Worm (Caenorhabditis elegans): ENCODE data around the gene col-130.

DNA sequence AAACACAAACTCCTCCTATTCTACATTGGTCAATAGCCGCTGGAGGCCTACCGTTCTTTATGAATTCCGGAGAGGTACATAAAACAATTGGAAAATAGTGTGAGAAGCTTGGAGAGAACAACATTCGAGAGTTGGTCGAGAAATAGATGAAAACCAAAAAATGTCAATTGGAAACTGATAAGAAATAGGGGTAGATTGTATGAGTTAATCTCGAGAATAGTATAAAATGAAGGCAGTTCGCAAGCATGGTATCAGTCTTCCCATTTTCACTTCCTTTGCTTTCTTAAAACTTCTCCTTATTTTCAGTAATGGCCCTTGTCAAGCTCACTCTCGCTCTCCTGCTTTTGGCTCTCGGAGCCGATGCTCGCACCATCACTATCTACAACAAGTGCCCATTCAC lies 45.5 kb downstream of the col-130 start, which contains the start of gene thn-2:
- TF ChIP-seq nhr-90 (tag; optimal IDR thresholded peaks at IDR 0.05; ENCODE audit: poor library complexity), result no peak
- no peak for TF ChIP-seq nhr-20 (tag; optimal IDR thresholded peaks at IDR 0.05)
- TF ChIP-seq ztf-11 (tag; optimal IDR thresholded peaks at IDR 0.05), result no peak
- no peak for TF ChIP-seq snpc-4 (tag; optimal IDR thresholded peaks at IDR 0.05)
- TF ChIP-seq irx-1 (tag; optimal IDR thresholded peaks at IDR 0.05), result no peak
- TF ChIP-seq nhr-12 (tag; optimal IDR thresholded peaks at IDR 0.05), result no peak
- no peak for TF ChIP-seq ceh-88 (GFP tag; IDR thresholded peaks at IDR 0.05)
- no peak for TF ChIP-seq jun-1 (tag; optimal IDR thresholded peaks at IDR 0.05)

Data from whole organism, L1 larva.